Fruit fly (Drosophila melanogaster) whole organism, embryonic: ENCODE results near the gene CG17177.

Experiments
- Bgb ChIP-seq: fragments of 200-800 bp; sonication (Bioruptor generic); IDR thresholded peaks from 2 replicates; pipeline ENCODE4 v1.3.6; 2022; ENCODE audit warnings: missing biosample characterization, missing genetic modification characterization; ENCODE audit not compliant: partially characterized antibody
- Bteb2 ChIP-seq: fragments of 200-800 bp; sonication (Bioruptor generic); optimal IDR thresholded peaks from 2 replicates; lab custom pipeline; 2016; ENCODE audit warnings: missing biosample characterization, missing genetic modification characterization
- CG10274 ChIP-seq: fragments of 200-800 bp; sonication (Bioruptor generic); optimal IDR thresholded peaks from 3 replicates; lab custom pipeline; 2017; ENCODE audit warnings: missing biosample characterization, mild to moderate bottlenecking, missing genetic modification characterization
- CG11560 ChIP-seq: fragments of 200-800 bp; sonication (Bioruptor generic); IDR thresholded peaks from 3 replicates; pipeline ENCODE4 v1.3.6; 2022; ENCODE audit warnings: missing biosample characterization, missing genetic modification characterization
- CG12104 ChIP-seq: fragments of 200-800 bp; sonication (Bioruptor generic); optimal IDR thresholded peaks from 3 replicates; lab custom pipeline; 2016; ENCODE audit warnings: missing biosample characterization, missing genetic modification characterization
- CG17568 ChIP-seq: fragments of 200-800 bp; sonication (Bioruptor generic); optimal IDR thresholded peaks from 2 replicates; lab custom pipeline; 2018; ENCODE audit warnings: missing biosample characterization, mild to moderate bottlenecking, missing genetic modification characterization, moderate library complexity
- CG17612 ChIP-seq: fragments of 200-800 bp; sonication (Bioruptor generic); IDR thresholded peaks from 2 replicates; pipeline ENCODE4 v1.3.6; 2022; ENCODE audit warnings: missing biosample characterization, missing genetic modification characterization
- CG18599 ChIP-seq: fragments of 200-800 bp; sonication (Bioruptor generic); optimal IDR thresholded peaks from 3 replicates; lab custom pipeline; 2017; ENCODE audit warnings: missing biosample characterization, missing genetic modification characterization, mild to moderate bottlenecking, moderate library complexity, missing genetic modification reagents
- CG18619 ChIP-seq: fragments of 200-800 bp; sonication (Bioruptor generic); optimal IDR thresholded peaks from 3 replicates; lab custom pipeline; 2017; ENCODE audit warnings: missing biosample characterization, mild to moderate bottlenecking, missing genetic modification characterization
- CG18764 ChIP-seq: fragments of 200-800 bp; sonication (Bioruptor generic); optimal IDR thresholded peaks from 3 replicates; lab custom pipeline; 2016; ENCODE audit warnings: missing biosample characterization, missing genetic modification characterization
- CG3065 ChIP-seq: fragments of 200-800 bp; sonication (Bioruptor generic); optimal IDR thresholded peaks from 2 replicates; lab custom pipeline; 2016; ENCODE audit warnings: missing biosample characterization, missing genetic modification characterization
- CG31224 ChIP-seq: fragments of 200-800 bp; sonication (Bioruptor generic); IDR thresholded peaks from 2 replicates; pipeline ENCODE4 v1.3.6; 2022; ENCODE audit warnings: missing biosample characterization, missing genetic modification characterization
- CG3163 ChIP-seq: fragments of 200-800 bp; sonication (Bioruptor generic); optimal IDR thresholded peaks from 3 replicates; lab custom pipeline; 2016; ENCODE audit warnings: missing biosample characterization, missing genetic modification characterization
- CG32532 ChIP-seq: fragments of 200-800 bp; sonication (Bioruptor generic); IDR thresholded peaks from 2 replicates; pipeline ENCODE4 v1.3.6; 2022; ENCODE audit warnings: missing biosample characterization, missing genetic modification characterization
- CG32767 ChIP-seq: fragments of 200-800 bp; sonication (Bioruptor generic); IDR thresholded peaks from 2 replicates; pipeline ENCODE4 v1.3.6; 2022; ENCODE audit warnings: missing biosample characterization, missing genetic modification characterization
- CG3995 ChIP-seq: fragments of 200-800 bp; sonication (Bioruptor generic); optimal IDR thresholded peaks from 3 replicates; lab custom pipeline; 2016; ENCODE audit warnings: missing biosample characterization, missing genetic modification characterization
- CG43689 ChIP-seq: fragments of 200-800 bp; sonication (Bioruptor generic); IDR thresholded peaks from 2 replicates; pipeline ENCODE4 v1.3.6; 2022; ENCODE audit warnings: missing biosample characterization, missing genetic modification characterization
- CG7786 ChIP-seq: fragments of 200-800 bp; sonication (Bioruptor generic); optimal IDR thresholded peaks from 2 replicates; lab custom pipeline; 2016; ENCODE audit warnings: missing biosample characterization, missing genetic modification characterization
- CG8924 ChIP-seq: fragments of 200-800 bp; optimal IDR thresholded peaks from 3 replicates; lab custom pipeline; 2019; ENCODE audit warnings: missing biosample characterization, mild to moderate bottlenecking, missing genetic modification characterization, moderate library complexity
- CG9609 ChIP-seq: fragments of 200-800 bp; sonication (Bioruptor generic); optimal IDR thresholded peaks from 3 replicates; lab custom pipeline; 2016; ENCODE audit warnings: missing biosample characterization, missing genetic modification characterization
- D ChIP-seq, 2 experiments: fragments of 200-800 bp in 1 of 2; fragments of >200 bp in 1 of 2; sonication (Bioruptor generic) in 1 of 2; optimal IDR thresholded peaks; 2 replicates in 1 of 2; 3 replicates in 1 of 2; lab custom pipeline; 2017; ENCODE audit warnings: mild to moderate bottlenecking in 1 of 2, missing biosample characterization in 1 of 2, missing genetic modification characterization in 1 of 2, missing genetic modification reagents in 1 of 2
- Deaf1 ChIP-seq: fragments of 200-800 bp; optimal IDR thresholded peaks from 3 replicates; lab custom pipeline; 2019; ENCODE audit warnings: missing biosample characterization, mild to moderate bottlenecking, missing genetic modification characterization, moderate library complexity
- Dfd ChIP-seq, 2 experiments: fragments of >200 bp; optimal IDR thresholded peaks; 2 replicates each; lab custom pipeline; 2017; ENCODE audit warnings: missing biosample characterization in 2 of 2, missing genetic modification characterization in 2 of 2
- Hand ChIP-seq: fragments of 200-800 bp; sonication (Bioruptor generic); optimal IDR thresholded peaks from 2 replicates; lab custom pipeline; 2017; ENCODE audit warnings: mild to moderate bottlenecking, missing biosample characterization, missing genetic modification reagents, missing genetic modification characterization
- Kr ChIP-seq: fragments of 200-800 bp; sonication (Bioruptor generic); optimal IDR thresholded peaks from 2 replicates; lab custom pipeline; 2017; ENCODE audit warnings: missing biosample characterization, mild to moderate bottlenecking, missing genetic modification characterization
- MBD-R2 ChIP-seq: fragments of 200-800 bp; sonication (Bioruptor generic); IDR thresholded peaks from 2 replicates; pipeline ENCODE4 v1.3.6; 2022; ENCODE audit warnings: missing biosample characterization, missing genetic modification characterization
- Ptx1 ChIP-seq: fragments of 200-800 bp; sonication (Bioruptor generic); IDR thresholded peaks from 2 replicates; pipeline ENCODE4 v1.3.6; 2022; ENCODE audit warnings: missing biosample characterization, missing genetic modification characterization
- Ssrp ChIP-seq: fragments of 200-800 bp; sonication (Bioruptor generic); optimal IDR thresholded peaks from 2 replicates; lab custom pipeline; 2018; ENCODE audit warnings: missing biosample characterization, mild to moderate bottlenecking, missing genetic modification characterization, moderate library complexity
- ash1 ChIP-seq: fragments of 200-800 bp; sonication (Bioruptor generic); optimal IDR thresholded peaks from 2 replicates; lab custom pipeline; 2018; ENCODE audit warnings: missing biosample characterization, mild to moderate bottlenecking, missing genetic modification characterization
- az2 ChIP-seq: fragments of 200-800 bp; sonication (Bioruptor generic); optimal IDR thresholded peaks from 3 replicates; lab custom pipeline; 2016; ENCODE audit warnings: missing biosample characterization, missing genetic modification characterization
- bcd ChIP-seq: fragments of 200-800 bp; sonication (Bioruptor generic); optimal IDR thresholded peaks from 2 replicates; lab custom pipeline; 2017; ENCODE audit warnings: missing biosample characterization, mild to moderate bottlenecking, missing genetic modification characterization
- bowl ChIP-seq: fragments of 200-800 bp; sonication (Bioruptor generic); IDR thresholded peaks from 2 replicates; pipeline ENCODE4 v1.3.6; 2022; ENCODE audit warnings: missing biosample characterization, missing genetic modification characterization
- da ChIP-seq: fragments of 200-800 bp; sonication (Bioruptor generic); optimal IDR thresholded peaks from 2 replicates; lab custom pipeline; 2016; ENCODE audit warnings: missing biosample characterization, missing genetic modification characterization
- dm ChIP-seq: fragments of 200-800 bp; sonication (Bioruptor generic); optimal IDR thresholded peaks from 3 replicates; lab custom pipeline; 2016; ENCODE audit warnings: missing biosample characterization, missing genetic modification characterization
- eve ChIP-seq, 2 experiments: fragments of >200 bp; optimal IDR thresholded peaks; 2 replicates each; lab custom pipeline; 2017; ENCODE audit warnings: missing biosample characterization in 2 of 2, missing genetic modification characterization in 2 of 2
- fd64A ChIP-seq: fragments of 200-800 bp; sonication (Bioruptor generic); optimal IDR thresholded peaks from 3 replicates; lab custom pipeline; 2018; ENCODE audit warnings: missing biosample characterization, mild to moderate bottlenecking, missing genetic modification characterization
- fd96Cb ChIP-seq: fragments of 200-800 bp; sonication (Bioruptor generic); optimal IDR thresholded peaks from 2 replicates; lab custom pipeline; 2018; ENCODE audit warnings: missing biosample characterization, mild to moderate bottlenecking, missing genetic modification characterization, moderate library complexity
- her ChIP-seq: fragments of 200-800 bp; sonication (Bioruptor generic); optimal IDR thresholded peaks from 2 replicates; lab custom pipeline; 2016; ENCODE audit warnings: missing biosample characterization, missing genetic modification characterization
- jumu ChIP-seq: fragments of 200-800 bp; sonication (Bioruptor generic); optimal IDR thresholded peaks from 3 replicates; lab custom pipeline; 2016; ENCODE audit warnings: missing biosample characterization, missing genetic modification characterization
- nerfin-1 ChIP-seq: fragments of 200-800 bp; sonication (Bioruptor generic); optimal IDR thresholded peaks from 3 replicates; lab custom pipeline; 2019; ENCODE audit warnings: missing biosample characterization, mild to moderate bottlenecking, missing genetic modification characterization, moderate library complexity
- nerfin-2 ChIP-seq: fragments of 200-800 bp; sonication (Bioruptor generic); IDR thresholded peaks from 2 replicates; pipeline ENCODE4 v1.3.6; 2022; ENCODE audit warnings: missing biosample characterization, missing genetic modification characterization; ENCODE audit not compliant: partially characterized antibody
- nom ChIP-seq: fragments of 200-800 bp; sonication (Bioruptor generic); optimal IDR thresholded peaks from 2 replicates; lab custom pipeline; 2017; ENCODE audit warnings: missing biosample characterization, missing genetic modification characterization, mild to moderate bottlenecking, moderate library complexity, missing genetic modification reagents
- peb ChIP-seq: fragments of 200-800 bp; sonication (Bioruptor generic); IDR thresholded peaks from 2 replicates; pipeline ENCODE4 v1.3.6; 2022; ENCODE audit warnings: missing biosample characterization, missing genetic modification characterization
- pfk ChIP-seq: fragments of 200-800 bp; sonication (Bioruptor generic); optimal IDR thresholded peaks from 2 replicates; lab custom pipeline; 2018; ENCODE audit warnings: missing biosample characterization, mild to moderate bottlenecking, missing genetic modification characterization, moderate library complexity
- pum ChIP-seq: fragments of 200-800 bp; sonication (Bioruptor generic); optimal IDR thresholded peaks from 2 replicates; lab custom pipeline; 2016; ENCODE audit warnings: missing biosample characterization, missing genetic modification characterization
- seq ChIP-seq: fragments of 200-800 bp; sonication (Bioruptor generic); IDR thresholded peaks from 2 replicates; pipeline ENCODE4 v1.3.6; 2022; ENCODE audit warnings: missing biosample characterization, missing genetic modification characterization
- slou ChIP-seq: fragments of 200-800 bp; sonication (Bioruptor generic); optimal IDR thresholded peaks from 3 replicates; lab custom pipeline; 2016; ENCODE audit warnings: missing biosample characterization, missing genetic modification characterization
- toy ChIP-seq: fragments of 200-800 bp; sonication (Bioruptor generic); IDR thresholded peaks from 2 replicates; pipeline ENCODE4 v1.3.6; 2022; ENCODE audit warnings: missing biosample characterization, missing genetic modification characterization
- trem ChIP-seq: fragments of 200-800 bp; optimal IDR thresholded peaks from 3 replicates; lab custom pipeline; 2019; ENCODE audit warnings: missing biosample characterization, mild to moderate bottlenecking, missing genetic modification characterization, moderate library complexity
- zf30C ChIP-seq: fragments of 200-800 bp; sonication (Bioruptor generic); optimal IDR thresholded peaks from 3 replicates; lab custom pipeline; 2018; ENCODE audit warnings: missing biosample characterization, mild to moderate bottlenecking, missing genetic modification characterization

CG17177 gene

dm6 chr3L:14665802-14666351 is 35.6 kb downstream of the CG17177 start (continued):
- TF ChIP-seq CG3065 (GFP tag; lab: Kevin White, UChicago) (peak; percentile 81), CG12104 (GFP tag; lab: Kevin White, UChicago) (peak; percentile 73), CG32767 (GFP tag; lab: Robert Waterston, UW) (peak; percentile 71), Bteb2 (peak; percentile 77), bcd (GFP tag; lab: Kevin White, UChicago) (peak; percentile 88), slou (peak; percentile 80), CG7786 (GFP tag; lab: Kevin White, UChicago) (peak; percentile 83), nom (GFP tag; lab: Kevin White, UChicago) (peak; percentile 76), trem (tag; lab: Kevin White, UChicago) (peak; percentile 61), CG43689 (no peak; the same call in 1 of the 2 replicates), nerfin-1 (tag; lab: Kevin White, UChicago) (peak; percentile 49), nerfin-2 (GFP tag; lab: Robert Waterston, UW) (no peak), CG11560 (peak; percentile 64; the same call in 1 of the 3 replicates), CG32532 (peak; percentile 81), Deaf1 (tag; lab: Kevin White, UChicago) (peak; percentile 71), CG17612 (peak; percentile 47; the same call in 1 of the 2 replicates), Ptx1 (GFP tag; lab: Robert Waterston, UW) (peak; percentile 86), jumu (GFP tag; lab: Kevin White, UChicago) (peak; percentile 83), pum (peak; percentile 89), Kr (no peak), az2 (GFP tag; lab: Kevin White, UChicago) (peak; percentile 92), CG10274 (GFP tag; lab: Kevin White, UChicago) (peak; percentile 70), CG3163 (GFP tag; lab: Kevin White, UChicago) (peak; percentile 64), fd96Cb (tag; lab: Kevin White, UChicago) (peak; percentile 91), bowl (GFP tag; lab: Robert Waterston, UW) (0 out of 2 replicates have a peak, but pooled peaks have one; percentile 57), CG18619 (peak; percentile 82), zf30C (peak; percentile 84), CG18599 (GFP tag; lab: Kevin White, UChicago) (peak; percentile 94), CG17568 (GFP tag; lab: Kevin White, UChicago) (peak; percentile 86), CG9609 (GFP tag; lab: Kevin White, UChicago) (peak; percentile 83), Hand (GFP tag; lab: Kevin White, UChicago) (peak; percentile 80), Bgb (no peak), da (GFP tag; lab: Kevin White, UChicago) (peak; percentile 37), CG3995 (GFP tag; lab: Kevin White, UChicago) (peak; percentile 5), seq (GFP tag; lab: Robert Waterston, UW) (peak; percentile 83), Dfd (GFP tag; optimal IDR thresholded peaks at IDR 0.05; lab: Kevin White, UChicago) (no peak), CG8924 (tag; lab: Kevin White, UChicago) (peak; percentile 92), CG31224 (GFP tag; lab: Robert Waterston, UW) (peak; percentile 68), fd64A (GFP tag; lab: Kevin White, UChicago) (peak; percentile 71), dm (peak; percentile 83), D (optimal IDR thresholded peaks at IDR 0.05; lab: Kevin White, UChicago) (no peak), D (GFP tag; optimal IDR thresholded peaks at IDR 0.05; lab: Kevin White, UChicago) (peak; percentile 89), ash1 (GFP tag; lab: Kevin White, UChicago) (peak; percentile 44), CG18764 (peak; percentile 81), MBD-R2 (GFP tag; lab: Robert Waterston, UW) (no peak; the same call in 1 of the 2 replicates), peb (peak; percentile 72), eve (GFP tag; optimal IDR thresholded peaks at IDR 0.05; lab: Kevin White, UChicago) (peak in 1 of 2 experiments; percentile 95), Ssrp (tag; lab: Kevin White, UChicago) (peak; percentile 85), toy (GFP tag; lab: Robert Waterston, UW) (peak; percentile 74), her (peak; percentile 79), pfk (GFP tag; lab: Kevin White, UChicago) (no peak)
